Worm (Caenorhabditis elegans): ENCODE data around the gene C17A2.7.

C17A2.7 gene

DNA sequence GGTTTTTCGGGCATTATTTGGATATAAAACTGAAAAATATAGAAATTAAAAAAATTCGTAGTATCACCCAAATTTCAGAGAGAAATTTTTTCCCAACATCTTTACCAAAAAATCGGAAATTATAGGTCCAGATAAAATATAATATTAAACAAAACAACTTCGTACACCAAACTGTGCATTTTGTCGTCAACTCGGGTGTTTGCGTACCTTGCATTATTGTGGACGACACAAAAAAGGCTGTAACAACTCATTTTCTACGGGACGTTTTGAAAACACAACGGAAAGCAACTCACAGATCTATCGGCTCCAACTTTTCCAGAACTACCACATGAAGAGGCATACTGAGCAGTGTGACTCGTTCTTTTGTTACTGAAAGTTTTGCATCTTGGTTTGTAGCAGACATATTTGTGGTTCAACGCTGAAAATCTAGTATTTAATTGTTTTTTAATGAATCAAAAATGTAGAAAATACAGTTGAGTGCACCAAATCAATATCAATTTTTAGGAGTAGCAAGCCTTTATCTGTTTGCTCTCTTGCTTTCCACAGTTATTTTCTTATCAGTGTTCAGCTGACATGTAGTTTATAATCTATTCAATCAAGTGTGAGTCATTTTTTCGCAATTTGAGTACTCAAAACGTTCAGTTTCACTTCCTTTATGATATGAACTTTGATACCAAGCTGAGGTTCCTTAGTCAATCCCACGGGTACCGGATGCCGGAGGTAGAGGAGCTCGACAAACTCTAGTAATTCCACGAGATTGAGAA is 27.6 kb downstream of the C17A2.7 start (continued):
- no peak for TF ChIP-seq fkh-10 (GFP tag; optimal IDR thresholded peaks at IDR 0.05)
- no peak for TF ChIP-seq mdl-1 (tag; optimal IDR thresholded peaks at IDR 0.05)
- TF ChIP-seq lin-15B (tag; optimal IDR thresholded peaks at IDR 0.05), result no peak
- no peak for TF ChIP-seq ceh-63 (GFP tag; optimal IDR thresholded peaks at IDR 0.05)
- no peak for TF ChIP-seq ceh-82 (tag; optimal IDR thresholded peaks at IDR 0.05)
- TF ChIP-seq sup-37 (GFP tag; optimal IDR thresholded peaks at IDR 0.05), result no peak
- no peak for TF ChIP-seq pqm-1 (tag; optimal IDR thresholded peaks at IDR 0.05)
- no peak for TF ChIP-seq elt-3 (tag; optimal IDR thresholded peaks at IDR 0.05)
- no peak for TF ChIP-seq grh-1 (GFP tag; IDR thresholded peaks at IDR 0.05)
- TF ChIP-seq ets-5 (GFP tag; IDR thresholded peaks at IDR 0.05), result no peak
- TF ChIP-seq unc-130 (tag; optimal IDR thresholded peaks at IDR 0.05), result no peak
- peak; percentile 14 for TF ChIP-seq nhr-71 (tag; optimal IDR thresholded peaks at IDR 0.05)
- TF ChIP-seq nhr-11 (tag; optimal IDR thresholded peaks at IDR 0.05), result no peak
- TF ChIP-seq aha-1 (tag; optimal IDR thresholded peaks at IDR 0.05), result no peak
- TF ChIP-seq unc-30 (tag; optimal IDR thresholded peaks at IDR 0.05), result no peak
- no peak for TF ChIP-seq egl-27 (tag; optimal IDR thresholded peaks at IDR 0.05)
- no peak for TF ChIP-seq blmp-1 (tag; optimal IDR thresholded peaks at IDR 0.05)
- TF ChIP-seq nhr-28 (tag; optimal IDR thresholded peaks at IDR 0.05), result no peak
- no peak for TF ChIP-seq nhr-237 (tag; optimal IDR thresholded peaks at IDR 0.05)
- TF ChIP-seq fkh-4 (tag; optimal IDR thresholded peaks at IDR 0.05; ENCODE audit: borderline replicate concordance), result no peak
- peak; percentile 79 for TF ChIP-seq F16B12.6 (tag; optimal IDR thresholded peaks at IDR 0.05)
- peak; percentile 11 for TF ChIP-seq snu-23 (GFP tag; optimal IDR thresholded peaks at IDR 0.05)
- TF ChIP-seq unc-62 (GFP tag; optimal IDR thresholded peaks at IDR 0.05), result no peak
- no peak for TF ChIP-seq C34B4.2 (tag; optimal IDR thresholded peaks at IDR 0.05)
- peak; percentile 21 for TF ChIP-seq nhr-20 (tag; optimal IDR thresholded peaks at IDR 0.05)
- no peak for TF ChIP-seq ces-1 (GFP tag; optimal IDR thresholded peaks at IDR 0.05)
- no peak for TF ChIP-seq lin-39 (tag; optimal IDR thresholded peaks at IDR 0.05)
- no peak for TF ChIP-seq skn-1 (tag; optimal IDR thresholded peaks at IDR 0.05)
- TF ChIP-seq efl-1 (optimal IDR thresholded peaks at IDR 0.05), result peak; percentile 34 to 55
- TF ChIP-seq efl-1 (GFP tag; optimal IDR thresholded peaks at IDR 0.05 in 1 of 2), result peak; percentile 39 to 68

- no peak for TF ChIP-seq ceh-88 (GFP tag; IDR thresholded peaks at IDR 0.05)
- no peak for TF ChIP-seq alr-1 (tag; optimal IDR thresholded peaks at IDR 0.05; ENCODE audit: borderline replicate concordance)
- no peak for TF ChIP-seq tbx-2 (tag; optimal IDR thresholded peaks at IDR 0.05)
- no peak for TF ChIP-seq nhr-28 (tag; optimal IDR thresholded peaks at IDR 0.05)
- TF ChIP-seq rnt-1 (tag; optimal IDR thresholded peaks at IDR 0.05), result no peak
- no peak for TF ChIP-seq ceh-63 (GFP tag; optimal IDR thresholded peaks at IDR 0.05)
- TF ChIP-seq efl-1 (optimal IDR thresholded peaks at IDR 0.05), result peak in 1 of 2 experiments; percentile 5
- no peak for TF ChIP-seq efl-1 (GFP tag; optimal IDR thresholded peaks at IDR 0.05 in 1 of 2)
Observed at ce11 chrII:3811816-3812332, 31.3 kb downstream of the C17A2.7 start, which contains the start of gene lido-15. TSS of gene lido-15 (plus strand) at chrII:3812282.

DNA sequence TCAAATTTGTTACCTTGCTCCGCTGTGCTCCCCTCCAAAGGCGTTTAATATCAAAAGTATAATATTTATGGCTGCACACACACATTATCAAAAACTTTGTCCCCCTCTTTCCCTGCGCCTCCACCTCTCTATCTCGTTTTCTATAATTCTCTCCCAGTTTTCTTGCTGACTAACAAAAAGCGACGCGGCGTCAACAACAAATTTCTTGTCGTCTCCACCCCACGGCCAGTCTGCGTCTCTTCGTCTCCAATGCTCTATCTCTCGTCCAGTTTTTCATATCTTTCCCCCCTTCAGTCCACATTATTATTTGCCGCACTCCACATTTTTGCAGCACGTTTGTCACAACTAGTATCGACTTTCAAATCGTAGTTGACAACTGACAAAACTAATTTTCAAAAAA is 32.7 kb downstream of the C17A2.7 start:
- TF ChIP-seq lin-35 (GFP tag; optimal IDR thresholded peaks at IDR 0.05) (peak; percentile 44 to 46), nhr-47 (tag; optimal IDR thresholded peaks at IDR 0.05) (peak; percentile 51), F16B12.6 (tag; optimal IDR thresholded peaks at IDR 0.05) (peak; percentile 1), nhr-28 (tag; optimal IDR thresholded peaks at IDR 0.05) (no peak), ztf-4 (tag; optimal IDR thresholded peaks at IDR 0.05) (no peak), tbx-2 (tag; optimal IDR thresholded peaks at IDR 0.05) (peak; percentile 32), lir-3 (tag; optimal IDR thresholded peaks at IDR 0.05; ENCODE audit: poor library complexity) (no peak), zag-1 (tag; optimal IDR thresholded peaks at IDR 0.05) (no peak), ztf-11 (tag; optimal IDR thresholded peaks at IDR 0.05) (no peak), lin-13 (GFP tag; optimal IDR thresholded peaks at IDR 0.05) (no peak), alr-1 (tag; optimal IDR thresholded peaks at IDR 0.05; ENCODE audit: borderline replicate concordance) (no peak), pag-3 (tag; optimal IDR thresholded peaks at IDR 0.05; ENCODE audit: borderline replicate concordance, insufficient read depth) (no peak), mab-9 (GFP tag; IDR thresholded peaks at IDR 0.05) (no peak), snu-23 (GFP tag; optimal IDR thresholded peaks at IDR 0.05) (peak; percentile 51), ceh-88 (GFP tag; IDR thresholded peaks at IDR 0.05) (no peak), xbp-1 (tag; optimal IDR thresholded peaks at IDR 0.05) (peak; percentile 23), C04F5.9 (tag; optimal IDR thresholded peaks at IDR 0.05) (no peak), nhr-20 (tag; optimal IDR thresholded peaks at IDR 0.05) (peak; percentile 53), fkh-8 (tag; optimal IDR thresholded peaks at IDR 0.05) (peak; percentile 73), irx-1 (tag; optimal IDR thresholded peaks at IDR 0.05) (no peak), mdl-1 (tag; optimal IDR thresholded peaks at IDR 0.05) (peak in 1 of 2 experiments; percentile 30), rnt-1 (tag; optimal IDR thresholded peaks at IDR 0.05) (peak; percentile 30)

All from whole organism, L1 larva.